Fruit fly (Drosophila melanogaster) whole organism, wandering third instar larva: ENCODE measurements around the gene TMEM216.

Experiments
- CG32264 ChIP-seq: fragments of 200-800 bp; sonication (Bioruptor generic); optimal IDR thresholded peaks from 2 replicates; lab custom pipeline; 2016; ENCODE audit warnings: missing biosample characterization, missing genetic modification characterization
- CG9705 ChIP-seq: fragments of 200-800 bp; sonication (Bioruptor generic); optimal IDR thresholded peaks from 2 replicates; lab custom pipeline; 2018; ENCODE audit warnings: missing biosample characterization, mild to moderate bottlenecking, missing genetic modification characterization
- Mio ChIP-seq: sonication (Bioruptor generic); optimal IDR thresholded peaks from 2 replicates; lab custom pipeline; 2016; ENCODE audit warnings: missing biosample characterization, missing genetic modification characterization
- brk ChIP-seq: fragments of 200-800 bp; sonication (Bioruptor generic); optimal IDR thresholded peaks from 2 replicates; lab custom pipeline; 2016; ENCODE audit warnings: missing biosample characterization, mild to moderate bottlenecking, missing genetic modification characterization
- jim ChIP-seq: fragments of 175-275, 200-325 bp; sonication (Bioruptor generic); optimal IDR thresholded peaks from 2 replicates; lab custom pipeline; 2016; ENCODE audit warnings: missing biosample characterization, mild to moderate bottlenecking, missing genetic modification characterization
- sage ChIP-seq: fragments of 200-800 bp; sonication (Bioruptor generic); optimal IDR thresholded peaks from 2 replicates; lab custom pipeline; 2016; ENCODE audit warnings: missing biosample characterization, mild to moderate bottlenecking, missing genetic modification characterization

The TMEM216 gene

DNA sequence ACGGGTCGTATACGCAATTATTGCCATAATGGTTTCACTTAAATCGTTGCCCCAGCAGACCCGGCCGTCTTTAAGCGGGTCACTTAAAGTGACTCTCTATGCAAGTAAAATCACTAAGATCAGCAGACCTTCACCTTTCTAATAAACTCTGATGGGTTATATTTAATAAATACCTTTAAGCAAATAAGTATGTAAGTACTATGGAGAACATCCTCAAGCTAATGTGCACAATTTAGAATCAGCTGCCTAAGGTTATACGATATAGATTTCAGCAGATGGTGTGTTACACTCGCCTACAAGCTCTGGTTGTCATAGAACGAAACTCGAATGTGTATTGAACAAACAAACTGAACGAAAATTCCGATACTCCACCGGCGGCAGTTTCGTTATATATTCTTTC lies 53.1 kb downstream of the TMEM216 start, which contains the start of gene CG8236:
Gene CG8236, plus strand, starts transcription at position 301 of the 400 bp plus-strand sequence.
- no peak for TF ChIP-seq sage
- no peak for TF ChIP-seq jim (GFP tag; lab: Kevin White, UChicago)
- TF ChIP-seq brk (GFP tag; lab: Kevin White, UChicago): no peak
- TF ChIP-seq Mio: no peak
- TF ChIP-seq CG9705 (GFP tag; lab: Kevin White, UChicago): no peak
- TF ChIP-seq CG32264 (GFP tag; lab: Kevin White, UChicago): no peak
